Fruit fly (Drosophila melanogaster) whole organism, embryonic: Measurements from ENCODE around the gene CG13622.

Source experiments
- Atf6 ChIP-seq: fragments of 200-800 bp; sonication (Bioruptor generic); IDR thresholded peaks from 2 replicates; pipeline ENCODE4 v1.3.6; 2022; ENCODE audit warnings: missing biosample characterization, missing genetic modification characterization
- B-H1 ChIP-seq: fragments of 200-800 bp; sonication (Bioruptor generic); IDR thresholded peaks from 3 replicates; pipeline ENCODE4 v1.3.6; 2022; ENCODE audit warnings: missing biosample characterization, missing genetic modification characterization
- CG11085 ChIP-seq: fragments of 200-800 bp; sonication (Bioruptor generic); IDR thresholded peaks from 2 replicates; pipeline ENCODE4 v1.3.6; 2022; ENCODE audit warnings: missing biosample characterization, missing genetic modification characterization
- CG11093 ChIP-seq: fragments of 200-800 bp; sonication (Bioruptor generic); IDR thresholded peaks from 3 replicates; pipeline ENCODE4 v1.3.6; 2022; ENCODE audit warnings: missing biosample characterization, missing genetic modification characterization
- CG12769 ChIP-seq: fragments of 200-800 bp; sonication (Bioruptor generic); optimal IDR thresholded peaks from 2 replicates; lab custom pipeline; 2019; ENCODE audit warnings: missing biosample characterization, mild to moderate bottlenecking, missing genetic modification characterization, moderate library complexity
- CG13424 ChIP-seq: fragments of 200-800 bp; sonication (Bioruptor generic); optimal IDR thresholded peaks from 2 replicates; lab custom pipeline; 2019; ENCODE audit warnings: missing biosample characterization, mild to moderate bottlenecking, missing genetic modification characterization, moderate library complexity
- CG15269 ChIP-seq: fragments of 200-800 bp; sonication (Bioruptor generic); optimal IDR thresholded peaks from 2 replicates; lab custom pipeline; 2018; ENCODE audit warnings: missing biosample characterization, mild to moderate bottlenecking, missing genetic modification characterization, moderate library complexity
- CG1529 ChIP-seq: fragments of 200-800 bp; sonication (Bioruptor generic); optimal IDR thresholded peaks from 3 replicates; lab custom pipeline; 2018; ENCODE audit warnings: missing biosample characterization, missing genetic modification characterization
- CG18599 ChIP-seq: fragments of 200-800 bp; sonication (Bioruptor generic); optimal IDR thresholded peaks from 3 replicates; lab custom pipeline; 2017; ENCODE audit warnings: missing biosample characterization, missing genetic modification characterization, mild to moderate bottlenecking, moderate library complexity, missing genetic modification reagents
- CG31441 ChIP-seq: fragments of 200-800 bp; sonication (Bioruptor generic); IDR thresholded peaks from 2 replicates; pipeline ENCODE4 v1.3.6; 2022; ENCODE audit warnings: missing biosample characterization, missing genetic modification characterization
- CG3163 ChIP-seq: fragments of 200-800 bp; sonication (Bioruptor generic); optimal IDR thresholded peaks from 3 replicates; lab custom pipeline; 2016; ENCODE audit warnings: missing biosample characterization, missing genetic modification characterization
- CG32772 ChIP-seq: fragments of 200-800 bp; sonication (Bioruptor generic); IDR thresholded peaks from 2 replicates; pipeline ENCODE4 v1.3.6; 2022; ENCODE audit warnings: missing biosample characterization, missing genetic modification characterization
- CG3281 ChIP-seq: fragments of 200-800 bp; sonication (Bioruptor generic); optimal IDR thresholded peaks from 3 replicates; lab custom pipeline; 2017; ENCODE audit warnings: missing biosample characterization, mild to moderate bottlenecking, missing genetic modification characterization
- CG33557 ChIP-seq: fragments of 200-800 bp; sonication (Bioruptor generic); optimal IDR thresholded peaks from 2 replicates; lab custom pipeline; 2019; ENCODE audit warnings: missing biosample characterization, mild to moderate bottlenecking, missing genetic modification characterization, moderate library complexity
- CG7556 ChIP-seq: fragments of 200-800 bp; sonication (Bioruptor generic); optimal IDR thresholded peaks from 2 replicates; lab custom pipeline; 2017; ENCODE audit warnings: missing biosample characterization, mild to moderate bottlenecking, missing genetic modification characterization
- CG7786 ChIP-seq: fragments of 200-800 bp; sonication (Bioruptor generic); optimal IDR thresholded peaks from 2 replicates; lab custom pipeline; 2016; ENCODE audit warnings: missing biosample characterization, missing genetic modification characterization
- CTCF ChIP-seq: fragments of 200-800 bp; sonication (Bioruptor generic); optimal IDR thresholded peaks from 2 replicates; lab custom pipeline; 2017; ENCODE audit warnings: missing biosample characterization, mild to moderate bottlenecking, missing genetic modification characterization, moderate library complexity
- Ets65A ChIP-seq: fragments of 200-800 bp; sonication (Bioruptor generic); peaks from one replicate; lab custom pipeline; 2016; ENCODE audit warnings: missing biosample characterization, missing genetic modification characterization
- Hand ChIP-seq: fragments of 200-800 bp; sonication (Bioruptor generic); optimal IDR thresholded peaks from 2 replicates; lab custom pipeline; 2017; ENCODE audit warnings: mild to moderate bottlenecking, missing biosample characterization, missing genetic modification reagents, missing genetic modification characterization
- Hmr ChIP-seq: fragments of 200-800 bp; sonication (Bioruptor generic); optimal IDR thresholded peaks from 3 replicates; lab custom pipeline; 2017; ENCODE audit warnings: mild to moderate bottlenecking, missing biosample characterization, missing genetic modification reagents, missing genetic modification characterization
- Jarid2 ChIP-seq: fragments of 200-800 bp; sonication (Bioruptor generic); optimal IDR thresholded peaks from 3 replicates; lab custom pipeline; 2017; ENCODE audit warnings: mild to moderate bottlenecking, missing biosample characterization, missing genetic modification reagents, missing genetic modification characterization
- Lhr ChIP-seq: fragments of 200-800 bp; sonication (Bioruptor generic); optimal IDR thresholded peaks from 3 replicates; lab custom pipeline; 2017; ENCODE audit warnings: mild to moderate bottlenecking, missing biosample characterization, missing genetic modification reagents, missing genetic modification characterization
- Med ChIP-seq: fragments of 200-800 bp; sonication (Bioruptor generic); peaks from one replicate; lab custom pipeline; 2016; ENCODE audit warnings: missing biosample characterization, missing genetic modification characterization, mild to moderate bottlenecking, inconsistent platforms, moderate library complexity
- Meics ChIP-seq: fragments of 200-800 bp; sonication (Bioruptor generic); optimal IDR thresholded peaks from 2 replicates; lab custom pipeline; 2017; ENCODE audit warnings: missing biosample characterization, mild to moderate bottlenecking, missing genetic modification characterization
- Mrtf ChIP-seq: fragments of 200-800 bp; sonication (Bioruptor generic); IDR thresholded peaks from 3 replicates; pipeline ENCODE4 v1.3.6; 2022; ENCODE audit warnings: missing biosample characterization, missing genetic modification characterization
- Nf-YC ChIP-seq: fragments of 200-800 bp; optimal IDR thresholded peaks from 3 replicates; lab custom pipeline; 2019; ENCODE audit warnings: missing biosample characterization, mild to moderate bottlenecking, missing genetic modification characterization, moderate library complexity
- NfI ChIP-seq: fragments of 200-800 bp; sonication (Bioruptor generic); optimal IDR thresholded peaks from 3 replicates; lab custom pipeline; 2018; ENCODE audit warnings: missing biosample characterization, mild to moderate bottlenecking, missing genetic modification characterization, moderate library complexity
- Trl ChIP-seq, 3 experiments: fragments of >200 bp in 2 of 3; fragments of 200-800 bp in 1 of 3; sonication (Bioruptor generic) in 1 of 3; optimal IDR thresholded peaks; 2 replicates in 1 of 3; 3 replicates in 2 of 3; lab custom pipeline; 2016 to 2017; ENCODE audit warnings: missing biosample characterization in 1 of 3, missing genetic modification characterization in 1 of 3
- ase ChIP-seq: fragments of 200-800 bp; sonication (Bioruptor generic); IDR thresholded peaks from 3 replicates; pipeline ENCODE4 v1.3.6; 2022; ENCODE audit warnings: missing biosample characterization, missing genetic modification characterization
- ato ChIP-seq: fragments of 200-800 bp; sonication (Bioruptor generic); IDR thresholded peaks from 2 replicates; pipeline ENCODE4 v1.3.6; 2022; ENCODE audit warnings: missing biosample characterization, missing genetic modification characterization; ENCODE audit not compliant: partially characterized antibody
- bcd ChIP-seq: fragments of 200-800 bp; sonication (Bioruptor generic); optimal IDR thresholded peaks from 2 replicates; lab custom pipeline; 2017; ENCODE audit warnings: missing biosample characterization, mild to moderate bottlenecking, missing genetic modification characterization
- en ChIP-seq: fragments of 200-800 bp; sonication (Bioruptor generic); optimal IDR thresholded peaks from 2 replicates; lab custom pipeline; 2016; ENCODE audit warnings: missing biosample characterization, missing genetic modification characterization
- exex ChIP-seq: fragments of 200-800 bp; sonication (Bioruptor generic); optimal IDR thresholded peaks from 4 replicates; lab custom pipeline; 2018; ENCODE audit warnings: missing biosample characterization, mild to moderate bottlenecking, missing genetic modification characterization, moderate library complexity
- gem ChIP-seq: fragments of 200-800 bp; sonication (Bioruptor generic); optimal IDR thresholded peaks from 2 replicates; lab custom pipeline; 2019; ENCODE audit warnings: missing biosample characterization, mild to moderate bottlenecking, missing genetic modification characterization, moderate library complexity
- grau ChIP-seq: fragments of 200-800 bp; optimal IDR thresholded peaks from 3 replicates; lab custom pipeline; 2019; ENCODE audit warnings: missing biosample characterization, mild to moderate bottlenecking, missing genetic modification characterization, moderate library complexity
- lab ChIP-seq: fragments of 200-800 bp; sonication (Bioruptor generic); optimal IDR thresholded peaks from 3 replicates; lab custom pipeline; 2017; ENCODE audit warnings: missing biosample characterization, missing genetic modification characterization, mild to moderate bottlenecking, moderate library complexity, missing genetic modification reagents
- maf-S ChIP-seq: fragments of 200-800 bp; sonication (Bioruptor generic); optimal IDR thresholded peaks from 2 replicates; lab custom pipeline; 2016; ENCODE audit warnings: missing biosample characterization, missing genetic modification characterization
- odd ChIP-seq: fragments of 200-800 bp; sonication (Bioruptor generic); optimal IDR thresholded peaks from 2 replicates; lab custom pipeline; 2017; ENCODE audit warnings: missing biosample characterization, mild to moderate bottlenecking, missing genetic modification characterization
- pho ChIP-seq: fragments of 200-800 bp; sonication (Bioruptor generic); optimal IDR thresholded peaks from 2 replicates; lab custom pipeline; 2016; ENCODE audit warnings: missing biosample characterization, missing genetic modification characterization
- sens ChIP-seq: fragments of 200-800 bp; sonication (Bioruptor generic); peaks from one replicate; lab custom pipeline; 2016; ENCODE audit warnings: missing biosample characterization, missing genetic modification characterization
- seq ChIP-seq: fragments of 200-800 bp; sonication (Bioruptor generic); IDR thresholded peaks from 2 replicates; pipeline ENCODE4 v1.3.6; 2022; ENCODE audit warnings: missing biosample characterization, missing genetic modification characterization
- sr ChIP-seq: fragments of 200-800 bp; sonication (Bioruptor generic); IDR thresholded peaks from 3 replicates; pipeline ENCODE4 v1.3.6; 2022; ENCODE audit warnings: missing biosample characterization, missing genetic modification characterization
- sug ChIP-seq: fragments of 200-800 bp; optimal IDR thresholded peaks from 2 replicates; lab custom pipeline; 2019; ENCODE audit warnings: missing biosample characterization, mild to moderate bottlenecking, missing genetic modification characterization, moderate library complexity
- tap ChIP-seq: fragments of 200-800 bp; optimal IDR thresholded peaks from 3 replicates; lab custom pipeline; 2019; ENCODE audit warnings: missing biosample characterization, mild to moderate bottlenecking, missing genetic modification characterization, moderate library complexity

The CG13622 gene

DNA sequence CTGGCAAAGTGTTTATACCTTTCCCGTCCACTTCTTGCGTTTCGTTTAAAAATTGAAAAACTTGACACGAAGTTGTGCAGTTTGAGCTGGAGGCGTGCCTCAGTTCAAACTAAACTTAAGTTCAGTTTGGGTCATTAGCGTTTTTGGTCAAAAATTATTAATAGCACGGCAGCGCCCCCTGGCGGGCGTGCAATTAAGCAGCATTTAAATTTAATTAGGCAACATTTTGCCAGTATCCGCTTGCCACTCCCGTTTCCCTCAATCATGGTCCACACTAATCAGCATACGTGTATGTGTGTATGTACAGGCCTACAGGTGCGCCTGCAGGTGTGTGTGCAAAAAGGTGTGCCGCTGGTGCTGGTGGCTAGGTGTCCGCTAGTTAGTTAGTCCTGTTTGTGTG is 19.9 kb downstream of the CG13622 start:
- TF ChIP-seq CTCF (GFP tag; lab: Kevin White, UChicago) = peak; percentile 48
- 0 out of 3 replicates have a peak, but pooled peaks have one; percentile 8 for TF ChIP-seq Mrtf (GFP tag; lab: Robert Waterston, UW)
- no peak for TF ChIP-seq maf-S (GFP tag; lab: Kevin White, UChicago)

DNA sequence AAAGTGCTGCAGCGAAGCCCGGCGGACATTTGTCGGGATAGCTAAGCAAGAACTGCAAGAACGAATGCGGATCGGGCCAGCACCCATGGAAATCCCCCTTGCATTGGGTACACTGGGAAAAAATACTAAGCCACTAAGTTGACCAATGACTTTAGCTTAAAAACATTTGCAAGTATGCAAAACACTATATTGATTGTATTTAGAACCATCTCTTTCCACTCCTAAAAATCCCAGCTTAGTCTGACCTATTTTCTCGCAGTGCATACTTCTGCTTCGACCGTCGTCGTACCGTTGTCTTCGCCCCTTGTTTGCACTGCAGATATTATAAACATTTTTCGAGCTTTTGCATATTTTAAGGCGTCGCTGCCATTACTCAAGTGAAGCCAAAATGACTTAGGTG is 27.4 kb downstream of the CG13622 start:
- TF ChIP-seq Jarid2 (GFP tag; lab: Kevin White, UChicago) = no peak
- no peak for TF ChIP-seq CG11085
- peak; percentile 67 for TF ChIP-seq Ets65A (GFP tag; lab: Kevin White, UChicago)
- no peak for TF ChIP-seq ase
- TF ChIP-seq CG32772 (GFP tag; lab: Robert Waterston, UW) = 0 out of 2 replicates have a peak, but pooled peaks have one; percentile 5
- TF ChIP-seq, all 482 proteins: peak for 2

- TF ChIP-seq Hand (GFP tag; lab: Kevin White, UChicago) (peak; percentile 33), Trl (optimal IDR thresholded peaks at IDR 0.05; lab: Kevin White, UChicago) (peak; percentile 47 to 72), Trl (GFP tag; optimal IDR thresholded peaks at IDR 0.05; lab: Kevin White, UChicago) (no peak), CG1529 (GFP tag; lab: Kevin White, UChicago) (no peak), maf-S (GFP tag; lab: Kevin White, UChicago) (no peak), CG3163 (GFP tag; lab: Kevin White, UChicago) (peak; percentile 71), Atf6 (GFP tag; lab: Robert Waterston, UW) (no peak), seq (GFP tag; lab: Robert Waterston, UW) (peak; percentile 23; the same call in 1 of the 2 replicates), Ets65A (GFP tag; lab: Kevin White, UChicago) (peak; percentile 39)
Observed at dm6 chr3R:24484990-24485478, 38.4 kb downstream of the CG13622 start, which contains the start of gene nAChRalpha2. Gene nAChRalpha2, plus strand, starts transcription at chr3R:24485428.

dm6 chr3R:24481040-24481439 is 42.4 kb downstream of the CG13622 start:
- TF ChIP-seq Med (peak; percentile 79), ato (GFP tag; lab: Robert Waterston, UW) (no peak), gem (tag; lab: Kevin White, UChicago) (peak; percentile 26), exex (no peak), pho (no peak), Nf-YC (tag; lab: Kevin White, UChicago) (no peak), CG18599 (GFP tag; lab: Kevin White, UChicago) (peak; percentile 52), grau (tag; lab: Kevin White, UChicago) (peak; percentile 3), sens (GFP tag; lab: Kevin White, UChicago) (peak; percentile 60), lab (peak; percentile 15)

- TF ChIP-seq CG15269 (tag; lab: Kevin White, UChicago) = peak; percentile 39
- TF ChIP-seq CG11093 (GFP tag; lab: Robert Waterston, UW) = no peak
- TF ChIP-seq Meics (GFP tag; lab: Kevin White, UChicago) = peak; percentile 47
- no peak for TF ChIP-seq bcd (GFP tag; lab: Kevin White, UChicago)
- no peak for TF ChIP-seq odd (GFP tag; lab: Kevin White, UChicago)
- no peak for TF ChIP-seq CG7786 (GFP tag; lab: Kevin White, UChicago)
- TF ChIP-seq tap = peak; percentile 4
- peak; percentile 63 for TF ChIP-seq Hmr
- TF ChIP-seq Lhr (GFP tag; lab: Kevin White, UChicago) = no peak
- no peak for TF ChIP-seq CG33557
- TF ChIP-seq en (GFP tag; lab: Kevin White, UChicago) = no peak
- 0 out of 2 replicates have a peak, but pooled peaks have one; percentile 9 for TF ChIP-seq CG31441 (GFP tag; lab: Robert Waterston, UW)
- peak; percentile 35 for TF ChIP-seq CG12769
- peak; percentile 35 for TF ChIP-seq NfI (GFP tag; lab: Kevin White, UChicago)
- peak; percentile 37 for TF ChIP-seq CG3281
- peak; percentile 83 for TF ChIP-seq CG18599 (GFP tag; lab: Kevin White, UChicago)
- TF ChIP-seq B-H1 (GFP tag; lab: Robert Waterston, UW) = no peak
- peak; percentile 14 for TF ChIP-seq sug
- TF ChIP-seq sr (GFP tag; lab: Robert Waterston, UW) = no peak
- TF ChIP-seq CG7556 (GFP tag; lab: Kevin White, UChicago) = peak; percentile 3
- peak; percentile 24 for TF ChIP-seq CG13424 (tag; lab: Kevin White, UChicago)
Observed at dm6 chr3R:24474760-24475159, 48.7 kb downstream of the CG13622 start.
